Fruit fly (Drosophila melanogaster): ENCODE measurements around the gene CG6293.
A peak's percentile ranks its signal among the peaks of the same experiment; 100 is the strongest.

Gene CG6293

DNA sequence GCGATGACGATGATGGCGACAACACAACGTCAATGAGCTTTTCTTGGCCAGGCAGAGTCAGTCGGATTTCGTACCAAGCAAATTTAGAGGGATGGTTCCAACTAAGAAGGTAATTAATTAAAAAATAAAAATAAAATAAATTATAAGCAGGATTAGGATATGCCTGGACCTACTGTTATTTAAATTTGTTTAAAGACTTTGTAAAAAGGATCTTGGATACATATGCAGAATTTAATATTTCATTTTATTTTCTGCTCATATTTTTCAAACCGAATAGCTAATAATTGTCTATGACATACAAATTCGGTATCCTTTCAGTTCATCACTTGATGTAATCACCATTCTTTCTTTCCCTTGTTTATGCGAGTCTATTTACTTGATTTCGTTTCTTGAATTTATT, 36.6 kb downstream of the CG6293 start (continued):
- peak; percentile 8 for TF ChIP-seq ewg (GFP tag; optimal IDR thresholded peaks at IDR 0.05)
- peak; percentile 64 for TF ChIP-seq CG15269 (tag; optimal IDR thresholded peaks at IDR 0.05)
- TF ChIP-seq fd96Cb (tag; optimal IDR thresholded peaks at IDR 0.05): peak; percentile 20
- no peak for TF ChIP-seq ato (GFP tag; IDR thresholded peaks at IDR 0.05; ENCODE audit: partially characterized antibody)
- peak; percentile 33 for TF ChIP-seq CG2678 (tag; optimal IDR thresholded peaks at IDR 0.05)

DNA sequence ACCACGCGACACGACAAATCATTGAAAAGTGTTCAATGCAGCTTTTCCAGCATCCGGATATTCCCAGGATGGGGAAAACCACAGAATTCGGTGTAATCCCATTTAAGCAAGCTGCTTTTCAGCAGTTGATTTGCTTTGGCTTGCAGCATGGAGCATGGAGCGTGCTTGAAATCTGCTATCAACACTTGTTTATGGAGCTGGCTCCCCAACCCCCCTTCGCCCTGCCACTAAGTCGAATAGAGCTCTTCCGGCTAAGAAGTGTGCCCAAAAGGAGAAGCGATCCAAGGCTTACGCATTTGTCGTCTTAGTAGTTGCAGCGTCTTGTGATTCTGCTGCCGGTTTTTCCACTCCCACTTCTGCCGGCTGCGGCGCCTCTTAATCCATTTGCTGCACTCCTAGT, 37.1 kb downstream of the CG6293 start:
- TF ChIP-seq sug (tag; optimal IDR thresholded peaks at IDR 0.05): no peak
- peak; percentile 92 for TF ChIP-seq Ets65A (GFP tag)
- no peak for TF ChIP-seq CG34224 (GFP tag; IDR thresholded peaks at IDR 0.05; ENCODE audit: partially characterized antibody)
- no peak for TF ChIP-seq slbo (GFP tag; IDR thresholded peaks at IDR 0.05)
- TF ChIP-seq CG18599 (GFP tag; optimal IDR thresholded peaks at IDR 0.05): no peak
- TF ChIP-seq CG6791 (GFP tag; IDR thresholded peaks at IDR 0.05; ENCODE audit: partially characterized antibody): no peak

DNA sequence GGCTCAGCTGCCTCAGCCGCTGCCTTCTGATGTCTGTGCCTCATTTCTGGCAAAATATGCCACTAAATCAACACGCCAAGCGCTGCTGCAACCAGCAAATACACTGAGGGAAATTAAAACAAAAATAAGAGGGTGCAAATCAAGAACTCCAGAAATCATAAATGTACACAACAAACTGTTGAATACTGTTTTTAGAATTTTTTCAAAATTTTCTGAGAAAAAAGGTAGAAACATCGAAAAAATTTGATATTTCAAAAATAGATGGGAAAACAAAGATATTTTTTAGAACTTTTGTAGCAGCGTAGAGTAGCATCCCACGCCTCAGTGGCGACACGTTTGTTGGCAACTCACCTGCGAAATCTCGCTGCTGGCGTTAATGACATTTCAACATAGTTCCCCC, 38.7 kb downstream of the CG6293 start:
- TF ChIP-seq bab2 (GFP tag; optimal IDR thresholded peaks at IDR 0.05): peak; percentile 6
- TF ChIP-seq row (GFP tag; IDR thresholded peaks at IDR 0.05): peak; percentile 50
- no peak for TF ChIP-seq trem (tag; optimal IDR thresholded peaks at IDR 0.05)
- no peak for TF ChIP-seq ATbp (GFP tag; optimal IDR thresholded peaks at IDR 0.05)
- TF ChIP-seq dan (GFP tag; IDR thresholded peaks at IDR 0.05): no peak
- no peak for TF ChIP-seq NFAT (GFP tag; IDR thresholded peaks at IDR 0.05)
- TF ChIP-seq sd (tag; optimal IDR thresholded peaks at IDR 0.05): peak; percentile 8
- no peak; the same call in 2 of the 3 replicates for TF ChIP-seq tgo (GFP tag; IDR thresholded peaks at IDR 0.05)
- TF ChIP-seq Eip74EF (GFP tag; optimal IDR thresholded peaks at IDR 0.05): no peak
- TF ChIP-seq GATAe (GFP tag; conservative IDR thresholded peaks at IDR 0.05): no peak
- no peak for TF ChIP-seq CG33213 (GFP tag; optimal IDR thresholded peaks at IDR 0.05)
- TF ChIP-seq seq (GFP tag; IDR thresholded peaks at IDR 0.05): 0 out of 2 replicates have a peak, but pooled peaks have one; percentile 44
- no peak for TF ChIP-seq jing (GFP tag; optimal IDR thresholded peaks at IDR 0.05)
- peak; percentile 76 for TF ChIP-seq Drgx (GFP tag; IDR thresholded peaks at IDR 0.05)
- TF ChIP-seq CG3163 (GFP tag; optimal IDR thresholded peaks at IDR 0.05): no peak
- TF ChIP-seq CG7786 (GFP tag; optimal IDR thresholded peaks at IDR 0.05): no peak
- TF ChIP-seq corto (GFP tag; optimal IDR thresholded peaks at IDR 0.05): no peak
- TF ChIP-seq ase (GFP tag; IDR thresholded peaks at IDR 0.05): 0 out of 3 replicates have a peak, but pooled peaks have one; percentile 15
- no peak for TF ChIP-seq CG10267 (tag; optimal IDR thresholded peaks at IDR 0.05)
- no peak for TF ChIP-seq CG32772 (GFP tag; IDR thresholded peaks at IDR 0.05)
- TF ChIP-seq CG2875 (GFP tag; optimal IDR thresholded peaks at IDR 0.05): no peak
- TF ChIP-seq disco-r (GFP tag; optimal IDR thresholded peaks at IDR 0.05): no peak
- TF ChIP-seq dmrt99B (tag; optimal IDR thresholded peaks at IDR 0.05): peak; percentile 52
- no peak for TF ChIP-seq tx (GFP tag; optimal IDR thresholded peaks at IDR 0.05)
- TF ChIP-seq ken (GFP tag; IDR thresholded peaks at IDR 0.05): no peak
- TF ChIP-seq CG42726 (GFP tag; IDR thresholded peaks at IDR 0.05; ENCODE audit: partially characterized antibody): no peak
- peak; percentile 84 for TF ChIP-seq sens (GFP tag)
- no peak for TF ChIP-seq Chrac-16 (GFP tag; optimal IDR thresholded peaks at IDR 0.05)
- peak; percentile 19; the same call in 1 of the 2 replicates for TF ChIP-seq CG31441 (GFP tag; IDR thresholded peaks at IDR 0.05)
- peak; percentile 57 for TF ChIP-seq CG11504 (tag; optimal IDR thresholded peaks at IDR 0.05)
- TF ChIP-seq CkIIα-i1 (GFP tag; IDR thresholded peaks at IDR 0.05): no peak
- TF ChIP-seq CG34224 (GFP tag; IDR thresholded peaks at IDR 0.05; ENCODE audit: partially characterized antibody): no peak
- TF ChIP-seq CG17385 (GFP tag; optimal IDR thresholded peaks at IDR 0.05): peak; percentile 16
- TF ChIP-seq CG11456 (GFP tag; IDR thresholded peaks at IDR 0.05): no peak
- no peak for TF ChIP-seq CG34422 (GFP tag; IDR thresholded peaks at IDR 0.05)
- no peak for TF ChIP-seq Opbp (GFP tag; IDR thresholded peaks at IDR 0.05; ENCODE audit: partially characterized antibody)
- peak; percentile 18 for TF ChIP-seq CG12391 (tag; optimal IDR thresholded peaks at IDR 0.05)
- peak; percentile 20; the same call in 1 of the 2 replicates for TF ChIP-seq stc (GFP tag; IDR thresholded peaks at IDR 0.05)

All from whole organism, embryonic.